Worm (Caenorhabditis elegans): ENCODE data around the gene C25G4.17.

ce11 chrIV:12451225-12451831, 9.5 kb downstream of the C25G4.17 start, which contains the start of gene dpy-26:
- no peak for TF ChIP-seq dao-5 (tag; optimal IDR thresholded peaks at IDR 0.05)
- no peak for TF ChIP-seq him-1 (tag; optimal IDR thresholded peaks at IDR 0.05)

All from whole organism, L4/young adult.